Fruit fly (Drosophila melanogaster) whole organism, pupa: ENCODE results near the gene ThrRS.

Experiments used
- CG10348 ChIP-seq: fragments of 200-800 bp; sonication (Bioruptor generic); IDR thresholded peaks from 2 replicates; pipeline ENCODE4 v1.3.6; 2022; ENCODE audit warnings: missing biosample characterization, missing genetic modification characterization
- CG12605 ChIP-seq: fragments of 200-800 bp; sonication (Bioruptor generic); IDR thresholded peaks from 2 replicates; pipeline ENCODE4 v1.3.6; 2022; ENCODE audit warnings: missing biosample characterization, missing genetic modification characterization
- CG13204 ChIP-seq: fragments of 200-800 bp; sonication (Bioruptor generic); optimal IDR thresholded peaks from 2 replicates; lab custom pipeline; 2018; ENCODE audit warnings: missing biosample characterization, mild to moderate bottlenecking, missing genetic modification characterization, moderate library complexity
- CG14655 ChIP-seq: fragments of 200-800 bp; sonication (Bioruptor generic); optimal IDR thresholded peaks from 3 replicates; lab custom pipeline; 2017; ENCODE audit warnings: mild to moderate bottlenecking, missing biosample characterization, missing genetic modification reagents, missing genetic modification characterization
- CG15710 ChIP-seq: fragments of 200-800 bp; sonication (Bioruptor generic); optimal IDR thresholded peaks from 2 replicates; lab custom pipeline; 2018; ENCODE audit warnings: missing biosample characterization, mild to moderate bottlenecking, missing genetic modification characterization, moderate library complexity
- CG17806 ChIP-seq: fragments of 200-800 bp; sonication (Bioruptor generic); optimal IDR thresholded peaks from 2 replicates; lab custom pipeline; 2018; ENCODE audit warnings: missing biosample characterization, mild to moderate bottlenecking, missing genetic modification characterization, moderate library complexity
- CG32121 ChIP-seq: fragments of 200-800 bp; sonication (Bioruptor generic); IDR thresholded peaks from 2 replicates; pipeline ENCODE4 v1.3.6; 2022; ENCODE audit warnings: missing biosample characterization, missing genetic modification characterization
- CG4496 ChIP-seq: fragments of 200-800 bp; sonication (Bioruptor generic); IDR thresholded peaks from 3 replicates; pipeline ENCODE4 v1.3.6; 2022; ENCODE audit warnings: missing biosample characterization, missing genetic modification characterization
- CG8159 ChIP-seq: fragments of 200-800 bp; sonication (Bioruptor generic); optimal IDR thresholded peaks from 3 replicates; lab custom pipeline; 2018; ENCODE audit warnings: missing biosample characterization, mild to moderate bottlenecking, missing genetic modification characterization, moderate library complexity
- CG8301 ChIP-seq: fragments of 200-800 bp; sonication (Bioruptor generic); optimal IDR thresholded peaks from 2 replicates; lab custom pipeline; 2018; ENCODE audit warnings: missing biosample characterization, mild to moderate bottlenecking, missing genetic modification characterization
- CG9948 ChIP-seq: fragments of 200-800 bp; sonication (Bioruptor generic); optimal IDR thresholded peaks from 2 replicates; lab custom pipeline; 2018; ENCODE audit warnings: missing biosample characterization, mild to moderate bottlenecking, missing genetic modification characterization, moderate library complexity
- EcR ChIP-seq: fragments of 200-800 bp; sonication (Bioruptor generic); optimal IDR thresholded peaks from 3 replicates; lab custom pipeline; 2019; ENCODE audit warnings: missing biosample characterization, missing genetic modification characterization, mild to moderate bottlenecking, moderate library complexity, missing genetic modification reagents
- Pif1A ChIP-seq: fragments of 200-800 bp; sonication (Bioruptor generic); optimal IDR thresholded peaks from 3 replicates; lab custom pipeline; 2016; ENCODE audit warnings: missing biosample characterization, missing genetic modification characterization
- Pif1B ChIP-seq: fragments of 200-800 bp; sonication (Bioruptor generic); optimal IDR thresholded peaks from 3 replicates; lab custom pipeline; 2016; ENCODE audit warnings: missing biosample characterization, missing genetic modification characterization
- Snoo ChIP-seq: fragments of 200-800 bp; sonication (Bioruptor generic); optimal IDR thresholded peaks from 3 replicates; lab custom pipeline; 2017; ENCODE audit warnings: missing biosample characterization, mild to moderate bottlenecking, missing genetic modification characterization, inconsistent platforms
- fd96Ca ChIP-seq: fragments of 200-800 bp; sonication (Bioruptor generic); IDR thresholded peaks from 3 replicates; pipeline ENCODE4 v1.3.6; 2022; ENCODE audit warnings: missing biosample characterization, missing genetic modification characterization
- gl ChIP-seq: fragments of 200-800 bp; sonication (Bioruptor generic); optimal IDR thresholded peaks from 2 replicates; lab custom pipeline; 2018; ENCODE audit warnings: missing biosample characterization, mild to moderate bottlenecking, missing genetic modification characterization
- rn ChIP-seq: fragments of 200-800 bp; sonication (Bioruptor generic); IDR thresholded peaks from 2 replicates; pipeline ENCODE4 v1.3.6; 2022; ENCODE audit warnings: missing biosample characterization, missing genetic modification characterization

Gene ThrRS

DNA sequence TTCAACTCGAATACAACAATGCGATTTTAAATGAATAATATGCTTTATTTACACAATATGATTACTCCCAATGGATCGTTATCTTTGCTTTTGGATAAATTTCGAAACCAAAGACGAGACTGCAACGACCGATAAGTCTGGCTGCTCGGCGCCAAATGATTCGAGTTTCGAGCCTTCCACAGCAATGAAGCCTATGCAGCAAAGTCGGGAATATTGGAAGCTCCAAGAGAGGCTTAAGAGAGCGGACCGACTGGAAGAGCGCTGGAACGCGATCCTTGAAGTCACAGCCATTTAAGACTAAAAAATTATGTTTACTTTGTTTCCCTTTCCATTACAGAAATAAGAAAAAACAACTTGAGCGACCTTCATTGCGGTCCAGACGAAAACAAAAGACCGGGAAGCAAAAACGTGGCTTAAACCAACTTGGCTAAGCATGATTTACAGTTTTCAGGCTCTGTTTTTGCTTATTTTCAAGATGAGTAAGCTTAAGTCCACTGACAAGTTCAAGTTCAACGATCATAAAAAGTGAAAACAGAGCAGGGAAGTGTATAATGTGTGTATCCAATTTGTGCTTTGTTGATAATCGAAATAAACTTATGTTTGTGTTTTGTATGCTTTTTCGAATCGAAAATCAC is 36.8 kb upstream of the ThrRS start, which contains the start of gene firl:
TSS of gene firl (minus strand) at position 159 of the 635 bp plus-strand sequence.
- TF ChIP-seq EcR (GFP tag; lab: Kevin White, UChicago) (peak; percentile 79), CG32121 (GFP tag; lab: Robert Waterston, UW) (no peak)

DNA sequence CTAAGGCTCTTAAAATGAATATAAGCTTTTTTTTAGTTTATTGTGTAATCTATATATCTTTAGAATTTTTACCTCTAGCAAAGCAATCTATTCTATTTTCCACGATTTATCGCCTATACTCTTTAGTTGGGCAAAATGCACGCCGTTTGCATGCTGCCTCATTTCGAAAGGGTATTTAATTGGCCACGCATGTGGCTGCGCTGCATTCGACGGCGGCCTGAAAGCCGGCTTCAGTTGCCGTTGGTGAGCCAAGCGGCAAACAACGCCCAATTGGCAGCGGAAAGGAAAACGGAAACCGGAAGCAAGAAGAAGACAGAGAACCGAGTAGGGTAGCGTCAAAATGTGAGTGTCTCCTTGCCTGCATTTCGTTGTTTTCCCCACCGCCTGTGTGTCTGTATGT is 27.7 kb upstream of the ThrRS start, which contains the start of gene CG14947:
TSS of gene CG14947 (plus strand) at position 251 of the 400 bp plus-strand sequence.
- no peak for TF ChIP-seq CG14655
- peak; percentile 50 for TF ChIP-seq Pif1A (GFP tag; lab: Kevin White, UChicago)
- no peak for TF ChIP-seq CG8301 (tag; lab: Kevin White, UChicago)
- no peak for TF ChIP-seq EcR (GFP tag; lab: Kevin White, UChicago)
- TF ChIP-seq CG13204 (GFP tag; lab: Kevin White, UChicago), result no peak
- peak; percentile 29 for TF ChIP-seq Snoo (tag; lab: Kevin White, UChicago)
- peak; percentile 25 for TF ChIP-seq CG8159 (tag; lab: Kevin White, UChicago)
- TF ChIP-seq CG4496 (GFP tag; lab: Robert Waterston, UW), result peak; percentile 57; the same call in 1 of the 3 replicates
- no peak for TF ChIP-seq CG12605 (GFP tag; lab: Robert Waterston, UW)
- TF ChIP-seq CG32121 (GFP tag; lab: Robert Waterston, UW), result peak; percentile 27; the same call in 1 of the 2 replicates

DNA sequence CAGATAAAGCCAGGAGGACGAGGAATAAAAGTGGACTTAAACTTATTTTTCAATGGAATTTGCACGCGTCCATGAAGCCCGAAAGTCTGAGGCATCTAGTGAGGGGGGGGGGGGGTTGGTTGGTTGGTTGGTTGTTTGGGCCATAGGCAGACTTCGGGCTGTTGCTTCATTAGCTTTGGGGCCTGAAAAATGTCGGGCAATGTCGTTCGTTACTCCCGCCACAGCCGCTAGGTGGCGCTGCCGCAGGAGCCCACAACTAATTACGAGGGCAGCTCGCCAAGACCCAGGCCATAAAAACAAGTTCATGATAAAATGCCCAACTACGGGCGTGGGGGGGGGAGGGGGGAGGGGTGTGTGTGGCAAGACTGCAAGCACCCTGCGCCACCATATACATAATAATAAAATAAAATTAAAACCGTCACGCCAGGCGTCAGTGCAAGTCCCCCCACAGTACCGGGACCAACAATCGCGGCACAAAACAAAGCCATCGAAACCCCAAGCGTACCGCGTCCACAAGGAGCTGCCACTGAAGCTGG is 25.4 kb upstream of the ThrRS start:
- TF ChIP-seq CG8159 (tag; lab: Kevin White, UChicago) (no peak), fd96Ca (no peak), CG4496 (GFP tag; lab: Robert Waterston, UW) (no peak)

DNA sequence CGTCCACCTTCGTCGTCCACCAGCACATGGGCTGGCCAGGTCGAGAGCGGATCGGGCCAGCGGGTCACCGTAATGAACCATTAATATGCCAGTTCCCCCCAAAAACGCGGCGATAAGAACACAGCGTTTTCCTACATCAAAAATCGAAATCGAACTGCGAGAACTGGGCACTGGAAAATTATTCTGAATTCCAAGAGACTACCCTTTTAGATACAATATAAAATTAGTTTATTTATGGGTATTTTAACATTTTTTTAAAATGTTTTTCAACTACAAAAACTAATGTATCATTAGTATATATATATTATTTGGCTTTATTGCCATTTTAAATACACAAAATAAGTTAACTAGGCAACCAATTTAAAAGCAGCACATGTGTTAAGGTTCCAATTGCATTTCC is 24.9 kb upstream of the ThrRS start:
- no peak for TF ChIP-seq EcR (GFP tag; lab: Kevin White, UChicago)
- no peak for TF ChIP-seq Pif1B
- TF ChIP-seq rn (GFP tag; lab: Robert Waterston, UW), result no peak
- TF ChIP-seq CG12605 (GFP tag; lab: Robert Waterston, UW), result no peak
- TF ChIP-seq Snoo (tag; lab: Kevin White, UChicago), result no peak
- TF ChIP-seq CG15710 (tag; lab: Kevin White, UChicago), result no peak
- TF ChIP-seq CG8159 (tag; lab: Kevin White, UChicago), result no peak
- TF ChIP-seq CG8301 (tag; lab: Kevin White, UChicago), result no peak

DNA sequence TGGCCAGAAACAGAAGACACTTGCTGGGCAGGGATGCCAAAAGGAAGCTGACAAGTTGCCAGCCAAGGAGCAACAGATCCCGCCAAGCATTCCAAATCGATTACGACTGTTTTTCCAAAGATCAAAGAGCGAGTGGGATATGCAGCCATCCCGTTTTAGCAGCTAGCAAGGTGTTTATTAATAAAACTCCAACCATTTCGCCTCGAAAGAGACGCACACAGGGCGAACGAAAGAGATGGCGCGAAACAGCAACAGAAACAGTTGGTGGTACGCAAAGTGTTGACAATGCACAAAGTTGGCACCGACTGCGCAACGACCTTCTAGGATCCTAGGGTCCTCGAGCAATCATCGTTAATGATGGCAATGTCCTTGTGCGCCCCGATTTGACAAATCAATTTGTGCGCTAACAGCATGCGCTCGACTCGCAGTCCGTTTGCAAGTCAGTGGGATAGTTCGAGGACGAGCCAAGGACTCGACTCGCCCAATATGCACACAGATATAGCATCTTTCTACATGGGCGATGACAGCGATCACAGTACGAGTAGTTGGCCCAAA is 23.6 kb upstream of the ThrRS start:
- no peak for TF ChIP-seq Snoo (tag; lab: Kevin White, UChicago)
- TF ChIP-seq fd96Ca, result no peak
- no peak for TF ChIP-seq CG17806 (tag; lab: Kevin White, UChicago)
- no peak for TF ChIP-seq CG32121 (GFP tag; lab: Robert Waterston, UW)

DNA sequence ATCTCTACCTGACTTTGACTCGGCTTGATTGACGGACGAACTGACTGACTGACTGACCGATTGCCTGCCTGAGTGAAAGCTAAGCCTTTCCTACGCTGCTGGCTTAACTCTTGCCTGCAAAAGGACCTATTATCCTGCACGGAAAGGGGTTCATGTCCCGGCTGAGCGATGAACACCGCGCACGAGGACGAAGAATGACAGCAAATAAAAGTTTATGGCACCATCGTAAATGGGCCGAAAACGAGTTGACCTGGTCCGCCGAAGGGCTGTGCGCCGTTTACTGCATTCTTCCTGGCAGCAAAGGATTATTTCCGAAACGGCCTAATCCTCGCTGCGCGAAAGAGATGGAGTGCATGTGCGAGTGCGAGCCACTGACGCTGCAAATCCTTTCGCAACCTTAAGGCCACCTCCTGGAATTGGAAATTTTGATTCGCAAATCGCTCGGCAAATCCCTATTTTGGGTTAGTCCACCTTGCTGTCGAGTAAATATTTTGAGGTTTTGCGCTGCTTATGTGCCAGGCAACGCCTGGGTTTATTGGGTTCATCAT is 22.4 kb upstream of the ThrRS start:
- TF ChIP-seq EcR (GFP tag; lab: Kevin White, UChicago) (no peak), Snoo (tag; lab: Kevin White, UChicago) (no peak), CG8159 (tag; lab: Kevin White, UChicago) (no peak), CG9948 (tag; lab: Kevin White, UChicago) (no peak), CG32121 (GFP tag; lab: Robert Waterston, UW) (no peak), CG4496 (GFP tag; lab: Robert Waterston, UW) (no peak), CG17806 (tag; lab: Kevin White, UChicago) (no peak), fd96Ca (no peak), Pif1B (no peak), CG10348 (GFP tag; lab: Robert Waterston, UW) (no peak)

DNA sequence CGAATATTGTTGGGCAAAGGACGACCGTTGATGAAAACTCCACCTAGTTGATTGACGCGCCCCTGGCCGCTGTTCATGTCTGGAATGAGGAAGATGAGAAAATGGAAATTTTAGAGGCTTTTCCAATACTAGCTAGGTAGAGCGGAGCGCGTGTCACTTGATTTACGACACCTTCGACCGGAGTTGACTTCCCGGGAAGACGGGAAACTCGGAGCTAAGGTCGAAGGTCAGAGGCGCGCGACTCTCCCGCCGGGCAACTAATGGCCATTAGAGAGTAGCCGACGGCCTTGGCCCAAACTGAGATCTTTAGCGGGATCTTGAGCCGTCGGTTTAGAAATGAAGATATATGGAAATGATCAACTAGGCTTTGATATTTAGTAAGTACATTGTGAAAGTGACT is 18.5 kb upstream of the ThrRS start:
- TF ChIP-seq CG12605 (GFP tag; lab: Robert Waterston, UW), result no peak
- TF ChIP-seq, all 21 proteins: peak for 0

DNA sequence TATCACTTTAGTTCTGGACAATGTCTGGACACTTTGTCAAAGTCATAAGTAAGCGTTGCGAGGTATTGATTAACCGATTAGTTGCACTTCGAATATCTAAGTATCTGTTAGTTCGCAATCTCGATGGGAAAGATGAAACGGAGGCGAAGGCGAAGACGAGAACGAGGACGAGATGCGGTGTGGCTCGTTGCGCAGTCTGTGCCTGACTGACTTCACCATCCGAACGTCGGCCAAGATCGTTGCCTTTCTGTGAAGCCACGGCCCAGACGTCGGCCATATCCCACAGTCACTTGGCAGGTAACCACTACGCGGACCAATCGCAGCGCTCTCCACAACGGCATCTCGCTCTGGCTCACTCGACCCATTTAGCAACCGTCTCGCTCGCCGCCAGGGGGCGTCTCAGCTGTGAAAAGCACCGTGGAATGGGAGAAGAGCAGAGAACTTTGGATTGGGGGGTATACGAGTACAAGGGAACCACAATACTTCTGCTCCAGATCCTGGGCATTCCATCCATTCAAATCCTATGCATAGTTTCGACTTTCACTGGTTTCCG is 17.9 kb upstream of the ThrRS start, which contains the start of gene prd:
TSS of gene prd (minus strand) at position 209 of the 553 bp plus-strand sequence.
- TF ChIP-seq CG9948 (tag; lab: Kevin White, UChicago) (no peak), gl (tag; lab: Kevin White, UChicago) (no peak)
